Fruit fly (Drosophila melanogaster): ENCODE measurements around the gene CG33644.

The CG33644 gene

dm6 chr2L:13571791-13572451 lies 40.0 kb downstream of the CG33644 start (continued):
- TF ChIP-seq gt (GFP tag; IDR thresholded peaks at IDR 0.05): no peak
- TF ChIP-seq sens-2 (GFP tag; IDR thresholded peaks at IDR 0.05): no peak
- peak; percentile 42 for TF ChIP-seq CG13296 (GFP tag; optimal IDR thresholded peaks at IDR 0.05)
- 0 out of 3 replicates have a peak, but pooled peaks have one; percentile 7 for TF ChIP-seq otp (GFP tag; IDR thresholded peaks at IDR 0.05)
- TF ChIP-seq CG10979 (tag; optimal IDR thresholded peaks at IDR 0.05): peak; percentile 15
- TF ChIP-seq CG30403 (GFP tag; optimal IDR thresholded peaks at IDR 0.05): peak; percentile 5
- peak; percentile 38 for TF ChIP-seq CG15269 (tag; optimal IDR thresholded peaks at IDR 0.05)
- peak in 1 of 2 experiments; percentile 51 for TF ChIP-seq bsh (GFP tag; optimal IDR thresholded peaks at IDR 0.05)
- no peak for TF ChIP-seq crp (GFP tag; optimal IDR thresholded peaks at IDR 0.05)
- TF ChIP-seq Ssrp (tag; optimal IDR thresholded peaks at IDR 0.05): peak; percentile 34
- no peak for TF ChIP-seq CG7928 (GFP tag; optimal IDR thresholded peaks at IDR 0.05)
- TF ChIP-seq B-H1 (GFP tag; IDR thresholded peaks at IDR 0.05): 0 out of 3 replicates have a peak, but pooled peaks have one; percentile 11
- TF ChIP-seq pnt (GFP tag; optimal IDR thresholded peaks at IDR 0.05): no peak
- TF ChIP-seq jumu (GFP tag; optimal IDR thresholded peaks at IDR 0.05): no peak
- TF ChIP-seq CG6689 (GFP tag; IDR thresholded peaks at IDR 0.05): peak; percentile 50
- no peak for TF ChIP-seq stwl (tag; optimal IDR thresholded peaks at IDR 0.05)
- TF ChIP-seq B-H2 (GFP tag; optimal IDR thresholded peaks at IDR 0.05): no peak
- no peak for TF ChIP-seq aop (GFP tag; IDR thresholded peaks at IDR 0.05)
- no peak for TF ChIP-seq disco-r (GFP tag; optimal IDR thresholded peaks at IDR 0.05)
- no peak for TF ChIP-seq CG3407 (GFP tag; optimal IDR thresholded peaks at IDR 0.05)
- TF ChIP-seq NC2β (GFP tag; optimal IDR thresholded peaks at IDR 0.05): no peak
- TF ChIP-seq CG15601 (tag; optimal IDR thresholded peaks at IDR 0.05): peak; percentile 5
- no peak for TF ChIP-seq CG14050 (GFP tag; IDR thresholded peaks at IDR 0.05)
- TF ChIP-seq scrt (GFP tag; optimal IDR thresholded peaks at IDR 0.05): peak; percentile 32
- peak; percentile 58 for TF ChIP-seq CG11504 (tag; optimal IDR thresholded peaks at IDR 0.05)
- peak; percentile 46; the same call in 1 of the 3 replicates for TF ChIP-seq ci (GFP tag; IDR thresholded peaks at IDR 0.05)
- no peak for TF ChIP-seq CG6765 (GFP tag; optimal IDR thresholded peaks at IDR 0.05)
- no peak for TF ChIP-seq Nf-YB (GFP tag; optimal IDR thresholded peaks at IDR 0.05)
- TF ChIP-seq ttk (GFP tag; IDR thresholded peaks at IDR 0.05): no peak
- TF ChIP-seq gro (GFP tag; optimal IDR thresholded peaks at IDR 0.05): no peak
- no peak for TF ChIP-seq Camta (GFP tag; optimal IDR thresholded peaks at IDR 0.05)
- TF ChIP-seq ind (GFP tag; optimal IDR thresholded peaks at IDR 0.05): no peak
- TF ChIP-seq Dip3 (GFP tag; optimal IDR thresholded peaks at IDR 0.05): no peak
- TF ChIP-seq hth (optimal IDR thresholded peaks at IDR 0.05): no peak
- peak; percentile 14; the same call in 1 of the 2 replicates for TF ChIP-seq Xrp1 (GFP tag; IDR thresholded peaks at IDR 0.05)
- TF ChIP-seq grn (GFP tag; optimal IDR thresholded peaks at IDR 0.05): no peak
- TF ChIP-seq Asciz (GFP tag; optimal IDR thresholded peaks at IDR 0.05): no peak
- peak; percentile 46 for TF ChIP-seq CG18262 (tag; optimal IDR thresholded peaks at IDR 0.05)
- TF ChIP-seq Neu2 (GFP tag; optimal IDR thresholded peaks at IDR 0.05; ENCODE audit: borderline replicate concordance): no peak
- TF ChIP-seq unpg (GFP tag; optimal IDR thresholded peaks at IDR 0.05): peak; percentile 3
- TF ChIP-seq fd96Cb (tag; optimal IDR thresholded peaks at IDR 0.05): peak; percentile 23
- no peak for TF ChIP-seq CG32772 (GFP tag; IDR thresholded peaks at IDR 0.05)
- TF ChIP-seq Mes4 (GFP tag; optimal IDR thresholded peaks at IDR 0.05): no peak
- no peak for TF ChIP-seq BtbVII (GFP tag; optimal IDR thresholded peaks at IDR 0.05)
- TF ChIP-seq HLHmδ (GFP tag; optimal IDR thresholded peaks at IDR 0.05): no peak
- no peak for TF ChIP-seq Hand (GFP tag; optimal IDR thresholded peaks at IDR 0.05)
- TF ChIP-seq sug (tag; optimal IDR thresholded peaks at IDR 0.05): no peak
- TF ChIP-seq MBD-R2 (GFP tag; IDR thresholded peaks at IDR 0.05): no peak
- peak; percentile 34 for TF ChIP-seq D19A (tag; optimal IDR thresholded peaks at IDR 0.05)
- no peak for TF ChIP-seq CG11093 (GFP tag; IDR thresholded peaks at IDR 0.05)

Data from whole organism, embryonic.